Worm (Caenorhabditis elegans) whole organism, L2 larva: ENCODE results near the gene smc-5.

Experiments
- R02D3.7 ChIP-seq: fragments of 150-350 bp; optimal IDR thresholded peaks from 2 replicates; lab custom pipeline; 2014; ENCODE audit warnings: missing biosample characterization, missing genetic modification characterization
- lin-13 ChIP-seq: fragments of 150-350 bp; optimal IDR thresholded peaks from 2 replicates; lab custom pipeline; 2014; ENCODE audit warnings: missing biosample characterization, missing genetic modification reagents, missing genetic modification characterization

DNA sequence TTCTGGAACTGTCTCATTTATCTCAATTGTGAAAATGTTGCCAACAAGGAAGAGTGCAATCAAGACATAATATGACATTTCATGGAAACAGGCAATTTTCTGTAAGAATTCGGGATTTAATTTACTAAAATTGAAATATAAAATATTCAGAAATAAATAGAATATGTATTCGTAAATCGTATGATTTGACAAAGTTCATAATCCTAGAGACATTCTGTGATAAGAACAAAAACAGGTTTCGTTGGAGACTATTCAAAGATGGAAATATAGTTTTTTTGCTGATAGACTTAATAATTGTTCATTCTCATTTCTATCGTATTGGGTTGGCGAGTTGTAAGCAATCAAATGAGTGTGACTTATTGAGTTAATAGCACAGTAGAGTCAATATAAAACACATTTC lies 3.9 kb upstream of the smc-5 start, which contains the start of gene C27A2.12:
- TF ChIP-seq R02D3.7 (tag; lab: Kevin White, UChicago) = no peak
- no peak for TF ChIP-seq lin-13 (GFP tag; lab: Kevin White, UChicago)
